Fruit fly (Drosophila melanogaster) whole organism, wandering third instar larva: Measurements from ENCODE around the gene CG2186.

Experiments
- Abd-B ChIP-seq: fragments of >200 bp; optimal IDR thresholded peaks from 2 replicates; lab custom pipeline; 2017; ENCODE audit warnings: missing biosample characterization, missing genetic modification characterization
- Vsx2 ChIP-seq: fragments of 200-300, 225-300 bp; sonication (Bioruptor generic); optimal IDR thresholded peaks from 2 replicates; lab custom pipeline; 2018; ENCODE audit warnings: missing biosample characterization, missing genetic modification characterization; ENCODE audit not compliant: partially characterized antibody
- sv ChIP-seq: fragments of 200-800 bp; sonication (Bioruptor generic); optimal IDR thresholded peaks from 3 replicates; lab custom pipeline; 2016; ENCODE audit warnings: missing biosample characterization, missing genetic modification characterization
- usp ChIP-seq: fragments of >200 bp; optimal IDR thresholded peaks from 2 replicates; lab custom pipeline; 2017; ENCODE audit warnings: missing biosample characterization, missing genetic modification characterization

- TF ChIP-seq sv (GFP tag; lab: Kevin White, UChicago), result no peak
- no peak for TF ChIP-seq Abd-B
- TF ChIP-seq Vsx2, result no peak
- no peak for TF ChIP-seq usp (GFP tag; lab: Kevin White, UChicago)
These were observed 48.9 kb downstream of the CG2186 start for dm6 chrX:10906222-10906866.
